Fruit fly (Drosophila melanogaster) whole organism, embryonic: ENCODE data around the gene ph-d.

Experiments
- ATbp ChIP-seq: fragments of 200-800 bp; sonication (Bioruptor generic); optimal IDR thresholded peaks from 2 replicates; lab custom pipeline; 2017; ENCODE audit warnings: missing biosample characterization, mild to moderate bottlenecking, missing genetic modification characterization, missing genetic modification reagents
- Adf1 ChIP-seq: fragments of 200-800 bp; sonication (Bioruptor generic); IDR thresholded peaks from 2 replicates; pipeline ENCODE4 v1.3.6; 2022; ENCODE audit warnings: missing biosample characterization, missing genetic modification characterization
- Aef1 ChIP-seq: fragments of 200-800 bp; sonication (Bioruptor generic); IDR thresholded peaks from 3 replicates; pipeline ENCODE4 v1.3.6; 2022; ENCODE audit warnings: missing biosample characterization, missing genetic modification characterization
- BtbVII ChIP-seq: fragments of 200-800 bp; sonication (Bioruptor generic); optimal IDR thresholded peaks from 3 replicates; lab custom pipeline; 2017; ENCODE audit warnings: missing biosample characterization, mild to moderate bottlenecking, missing genetic modification characterization
- C15 ChIP-seq: fragments of 200-800 bp; sonication (Bioruptor generic); IDR thresholded peaks from 3 replicates; pipeline ENCODE4 v1.3.6; 2022; ENCODE audit warnings: missing biosample characterization, missing genetic modification characterization
- CG10462 ChIP-seq: fragments of 200-800 bp; sonication (Bioruptor generic); optimal IDR thresholded peaks from 2 replicates; lab custom pipeline; 2016; ENCODE audit warnings: missing biosample characterization, missing genetic modification characterization
- CG11085 ChIP-seq: fragments of 200-800 bp; sonication (Bioruptor generic); IDR thresholded peaks from 2 replicates; pipeline ENCODE4 v1.3.6; 2022; ENCODE audit warnings: missing biosample characterization, missing genetic modification characterization
- CG11398 ChIP-seq: fragments of 200-800 bp; sonication (Bioruptor generic); optimal IDR thresholded peaks from 2 replicates; lab custom pipeline; 2016; ENCODE audit warnings: missing biosample characterization, missing genetic modification characterization
- CG11456 ChIP-seq: fragments of 200-800 bp; sonication (Bioruptor generic); IDR thresholded peaks from 3 replicates; pipeline ENCODE4 v1.3.6; 2022; ENCODE audit warnings: missing biosample characterization, missing genetic modification characterization
- CG12942 ChIP-seq: fragments of 200-800 bp; sonication (Bioruptor generic); optimal IDR thresholded peaks from 3 replicates; lab custom pipeline; 2016; ENCODE audit warnings: missing biosample characterization, missing genetic modification characterization
- CG18011 ChIP-seq: fragments of 200-800 bp; sonication (Bioruptor generic); optimal IDR thresholded peaks from 2 replicates; lab custom pipeline; 2017; ENCODE audit warnings: missing biosample characterization, missing genetic modification characterization, mild to moderate bottlenecking, moderate library complexity, missing genotype
- CG2129 ChIP-seq: fragments of 200-800 bp; sonication (Bioruptor generic); IDR thresholded peaks from 2 replicates; pipeline ENCODE4 v1.3.6; 2022; ENCODE audit warnings: missing biosample characterization, missing genetic modification characterization; ENCODE audit not compliant: partially characterized antibody
- CG2199 ChIP-seq: fragments of 200-800 bp; sonication (Bioruptor generic); IDR thresholded peaks from 3 replicates; pipeline ENCODE4 v1.3.6; 2022; ENCODE audit warnings: missing biosample characterization, missing genetic modification characterization
- CG3838 ChIP-seq: fragments of 200-800 bp; sonication (Bioruptor generic); optimal IDR thresholded peaks from 3 replicates; lab custom pipeline; 2016; ENCODE audit warnings: missing biosample characterization, missing genetic modification characterization
- CG4707 ChIP-seq: fragments of 200-800 bp; sonication (Bioruptor generic); optimal IDR thresholded peaks from 2 replicates; lab custom pipeline; 2018; ENCODE audit warnings: missing biosample characterization, mild to moderate bottlenecking, missing genetic modification characterization, moderate library complexity
- CG5953 ChIP-seq: fragments of 200-800 bp; sonication (Bioruptor generic); IDR thresholded peaks from 2 replicates; pipeline ENCODE4 v1.3.6; 2022; ENCODE audit warnings: missing biosample characterization, missing genetic modification characterization
- CG6254 ChIP-seq: fragments of 200-800 bp; sonication (Bioruptor generic); optimal IDR thresholded peaks from 3 replicates; lab custom pipeline; 2017; ENCODE audit warnings: mild to moderate bottlenecking, missing biosample characterization, missing genetic modification reagents, missing genetic modification characterization
- CG9609 ChIP-seq: fragments of 200-800 bp; sonication (Bioruptor generic); optimal IDR thresholded peaks from 3 replicates; lab custom pipeline; 2016; ENCODE audit warnings: missing biosample characterization, missing genetic modification characterization
- CG9817 ChIP-seq: fragments of 200-800 bp; sonication (Bioruptor generic); optimal IDR thresholded peaks from 2 replicates; lab custom pipeline; 2018; ENCODE audit warnings: missing biosample characterization, mild to moderate bottlenecking, missing genetic modification characterization, moderate library complexity
- Camta ChIP-seq: fragments of 200-800 bp; sonication (Bioruptor generic); optimal IDR thresholded peaks from 2 replicates; lab custom pipeline; 2016; ENCODE audit warnings: missing biosample characterization, missing genetic modification characterization
- CrebB ChIP-seq: fragments of 200-800 bp; sonication (Bioruptor generic); optimal IDR thresholded peaks from 3 replicates; lab custom pipeline; 2018; ENCODE audit warnings: missing biosample characterization, mild to moderate bottlenecking, missing genetic modification characterization
- D ChIP-seq, 2 experiments: fragments of 200-800 bp in 1 of 2; fragments of >200 bp in 1 of 2; sonication (Bioruptor generic) in 1 of 2; optimal IDR thresholded peaks; 2 replicates in 1 of 2; 3 replicates in 1 of 2; lab custom pipeline; 2017; ENCODE audit warnings: mild to moderate bottlenecking in 1 of 2, missing biosample characterization in 1 of 2, missing genetic modification characterization in 1 of 2, missing genetic modification reagents in 1 of 2
- D19A ChIP-seq: fragments of 200-800 bp; optimal IDR thresholded peaks from 3 replicates; lab custom pipeline; 2019; ENCODE audit warnings: missing biosample characterization, mild to moderate bottlenecking, missing genetic modification characterization, moderate library complexity
- Deaf1 ChIP-seq: fragments of 200-800 bp; optimal IDR thresholded peaks from 3 replicates; lab custom pipeline; 2019; ENCODE audit warnings: missing biosample characterization, mild to moderate bottlenecking, missing genetic modification characterization, moderate library complexity
- Dll ChIP-seq: fragments of 200-800 bp; sonication (Bioruptor generic); IDR thresholded peaks from 4 replicates; pipeline ENCODE4 v1.3.6; 2022; ENCODE audit warnings: missing biosample characterization, missing genetic modification characterization; ENCODE audit not compliant: partially characterized antibody
- Doc3 ChIP-seq: fragments of 200-800 bp; sonication (Bioruptor generic); IDR thresholded peaks from 3 replicates; pipeline ENCODE4 v1.3.6; 2022; ENCODE audit warnings: missing biosample characterization, missing genetic modification characterization; ENCODE audit not compliant: partially characterized antibody
- Dref ChIP-seq: fragments of 200-800 bp; sonication (Bioruptor generic); IDR thresholded peaks from 2 replicates; pipeline ENCODE4 v1.3.6; 2022; ENCODE audit warnings: missing biosample characterization, missing genetic modification characterization
- Drgx ChIP-seq: fragments of 200-800 bp; sonication (Bioruptor generic); IDR thresholded peaks from 2 replicates; pipeline ENCODE4 v1.3.6; 2022; ENCODE audit warnings: missing biosample characterization, missing genetic modification characterization
- Ets97D ChIP-seq: fragments of 200-800 bp; sonication (Bioruptor generic); optimal IDR thresholded peaks from 3 replicates; lab custom pipeline; 2016; ENCODE audit warnings: missing biosample characterization, missing genetic modification characterization
- H2.0 ChIP-seq: fragments of 200-800 bp; sonication (Bioruptor generic); IDR thresholded peaks from 2 replicates; pipeline ENCODE4 v1.3.6; 2022; ENCODE audit warnings: missing biosample characterization, missing genetic modification characterization
- HmgD ChIP-seq: fragments of 200-800 bp; sonication (Bioruptor generic); optimal IDR thresholded peaks from 3 replicates; lab custom pipeline; 2016; ENCODE audit warnings: missing biosample characterization, missing genetic modification characterization
- Mes4 ChIP-seq: fragments of 200-800 bp; sonication (Bioruptor generic); optimal IDR thresholded peaks from 2 replicates; lab custom pipeline; 2016; ENCODE audit warnings: missing biosample characterization, missing genetic modification characterization
- Myb ChIP-seq: fragments of 200-800 bp; sonication (Bioruptor generic); optimal IDR thresholded peaks from 2 replicates; lab custom pipeline; 2016; ENCODE audit warnings: missing biosample characterization, missing genetic modification characterization
- NC2α ChIP-seq: fragments of 200-800 bp; sonication (Bioruptor generic); optimal IDR thresholded peaks from 2 replicates; lab custom pipeline; 2016; ENCODE audit warnings: missing biosample characterization, missing genetic modification characterization
- PHDP ChIP-seq: fragments of 200-800 bp; sonication (Bioruptor generic); optimal IDR thresholded peaks from 3 replicates; lab custom pipeline; 2018; ENCODE audit warnings: missing biosample characterization, mild to moderate bottlenecking, missing genetic modification characterization, moderate library complexity
- Tbp ChIP-seq: fragments of >200 bp; optimal IDR thresholded peaks from 2 replicates; lab custom pipeline; 2018; ENCODE audit warnings: missing biosample characterization, missing genetic modification characterization
- Xrp1 ChIP-seq: fragments of 200-800 bp; sonication (Bioruptor generic); IDR thresholded peaks from 2 replicates; pipeline ENCODE4 v1.3.6; 2022; ENCODE audit warnings: missing biosample characterization, missing genetic modification characterization
- al ChIP-seq: fragments of 200-800 bp; sonication (Bioruptor generic); IDR thresholded peaks from 2 replicates; pipeline ENCODE4 v1.3.6; 2022; ENCODE audit warnings: missing biosample characterization, missing genetic modification characterization
- ase ChIP-seq: fragments of 200-800 bp; sonication (Bioruptor generic); IDR thresholded peaks from 3 replicates; pipeline ENCODE4 v1.3.6; 2022; ENCODE audit warnings: missing biosample characterization, missing genetic modification characterization
- br ChIP-seq: fragments of >200 bp; optimal IDR thresholded peaks from 2 replicates; lab custom pipeline; 2017
- caup ChIP-seq: fragments of 200-800 bp; sonication (Bioruptor generic); optimal IDR thresholded peaks from 3 replicates; lab custom pipeline; 2017; ENCODE audit warnings: missing biosample characterization, mild to moderate bottlenecking, missing genetic modification characterization, moderate library complexity; ENCODE audit not compliant: severe bottlenecking
- ci ChIP-seq: fragments of 200-800 bp; sonication (Bioruptor generic); IDR thresholded peaks from 3 replicates; pipeline ENCODE4 v1.3.6; 2022; ENCODE audit warnings: missing biosample characterization, missing genetic modification characterization
- dm ChIP-seq: fragments of 200-800 bp; sonication (Bioruptor generic); optimal IDR thresholded peaks from 3 replicates; lab custom pipeline; 2016; ENCODE audit warnings: missing biosample characterization, missing genetic modification characterization
- en ChIP-seq: fragments of 200-800 bp; sonication (Bioruptor generic); optimal IDR thresholded peaks from 2 replicates; lab custom pipeline; 2016; ENCODE audit warnings: missing biosample characterization, missing genetic modification characterization
- ham ChIP-seq: fragments of 200-800 bp; sonication (Bioruptor generic); IDR thresholded peaks from 2 replicates; pipeline ENCODE4 v1.3.6; 2022; ENCODE audit warnings: missing biosample characterization, missing genetic modification characterization
- otp ChIP-seq: fragments of 200-800 bp; sonication (Bioruptor generic); IDR thresholded peaks from 3 replicates; pipeline ENCODE4, ENCODE4 v1.3.6; 2022; ENCODE audit warnings: missing biosample characterization, missing genetic modification characterization
- pnt ChIP-seq: fragments of 200-800 bp; sonication (Bioruptor generic); optimal IDR thresholded peaks from 3 replicates; lab custom pipeline; 2016; ENCODE audit warnings: missing biosample characterization, missing genetic modification characterization
- rib ChIP-seq: fragments of 200-800 bp; sonication (Bioruptor generic); IDR thresholded peaks from 2 replicates; pipeline ENCODE4 v1.3.6; 2022; ENCODE audit warnings: missing biosample characterization, missing genetic modification characterization
- shn ChIP-seq: fragments of 200-800 bp; sonication (Bioruptor generic); optimal IDR thresholded peaks from 3 replicates; lab custom pipeline; 2016; ENCODE audit warnings: missing biosample characterization, missing genetic modification characterization
- trh ChIP-seq: fragments of 200-800 bp; sonication (Bioruptor generic); optimal IDR thresholded peaks from 2 replicates; lab custom pipeline; 2016; ENCODE audit warnings: missing biosample characterization, missing genetic modification characterization
- twi ChIP-seq: fragments of 200-800 bp; optimal IDR thresholded peaks from 2 replicates; lab custom pipeline; 2019; ENCODE audit warnings: missing biosample characterization, mild to moderate bottlenecking, missing genetic modification characterization, moderate library complexity

ph-d gene

DNA sequence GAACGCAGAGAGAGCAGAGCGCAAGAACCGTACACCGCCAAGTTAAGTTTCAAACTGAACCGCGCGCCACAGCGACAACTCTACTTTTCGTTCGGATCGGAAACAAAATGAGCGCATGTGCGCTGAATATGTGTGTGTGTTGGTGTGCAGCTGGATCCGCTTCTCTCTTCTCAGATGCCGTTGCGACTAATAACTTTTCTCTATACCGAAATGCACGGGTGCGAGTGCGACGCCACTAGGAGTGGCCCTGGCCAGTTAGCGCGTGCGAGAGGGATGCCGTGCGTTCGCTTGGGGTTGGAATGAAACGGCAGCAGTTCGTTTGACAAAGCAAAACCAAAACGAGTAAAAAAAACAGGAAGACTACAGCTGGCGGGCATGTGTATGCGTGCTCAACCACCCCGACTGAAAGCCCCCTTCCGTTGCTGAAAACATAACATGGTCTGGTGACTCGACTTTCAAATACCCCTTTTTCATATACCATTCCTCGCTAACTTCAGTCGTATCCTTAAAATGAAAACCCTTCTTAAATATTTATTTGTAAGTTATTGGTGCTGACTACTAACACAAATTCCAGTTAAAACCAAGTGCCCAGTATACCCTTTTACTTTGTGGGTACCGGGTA, 13.9 kb upstream of the ph-d start (continued):
- TF ChIP-seq dm (GFP tag; lab: Kevin White, UChicago) (peak; percentile 100), Drgx (GFP tag; lab: Robert Waterston, UW) (peak; percentile 100), pnt (GFP tag; lab: Kevin White, UChicago) (peak; percentile 100), CG18011 (GFP tag; lab: Kevin White, UChicago) (peak; percentile 92), CG11085 (GFP tag; lab: Robert Waterston, UW) (peak; percentile 100), CG11398 (GFP tag; lab: Kevin White, UChicago) (peak; percentile 100), C15 (GFP tag; lab: Robert Waterston, UW) (peak; percentile 100), BtbVII (GFP tag; lab: Kevin White, UChicago) (peak; percentile 99), caup (GFP tag; lab: Kevin White, UChicago) (peak; percentile 100), D (optimal IDR thresholded peaks at IDR 0.05; lab: Kevin White, UChicago) (no peak), D (GFP tag; optimal IDR thresholded peaks at IDR 0.05; lab: Kevin White, UChicago) (peak; percentile 100), Myb (GFP tag; lab: Kevin White, UChicago) (peak; percentile 97), H2.0 (GFP tag; lab: Robert Waterston, UW) (peak; percentile 100), PHDP (tag; lab: Kevin White, UChicago) (peak; percentile 100), Adf1 (peak; percentile 93), Deaf1 (tag; lab: Kevin White, UChicago) (peak; percentile 90), HmgD (peak; percentile 100), ATbp (peak; percentile 100), br (lab: Kevin White, UChicago) (no peak), twi (peak; percentile 100), Xrp1 (GFP tag; lab: Robert Waterston, UW) (peak; percentile 100), Tbp (GFP tag; lab: Kevin White, UChicago) (no peak), CG9609 (GFP tag; lab: Kevin White, UChicago) (peak; percentile 100), Ets97D (GFP tag; lab: Kevin White, UChicago) (peak; percentile 97), ase (peak; percentile 100), otp (GFP tag; lab: Robert Waterston, UW) (peak; percentile 100), CG12942 (GFP tag; lab: Kevin White, UChicago) (peak; percentile 100), CG6254 (GFP tag; lab: Kevin White, UChicago) (peak; percentile 98), CG4707 (GFP tag; lab: Kevin White, UChicago) (peak; percentile 99), CG2199 (GFP tag; lab: Robert Waterston, UW) (peak; percentile 100), Mes4 (GFP tag; lab: Kevin White, UChicago) (peak; percentile 100), en (peak; percentile 100), Dref (GFP tag; lab: Robert Waterston, UW) (peak; percentile 60), CG10462 (GFP tag; lab: Kevin White, UChicago) (peak; percentile 100), CG9817 (peak; percentile 100), CG11456 (GFP tag; lab: Robert Waterston, UW) (peak; percentile 100), ham (peak; percentile 100), D19A (tag; lab: Kevin White, UChicago) (peak; percentile 98), CG5953 (GFP tag; lab: Robert Waterston, UW) (peak; percentile 100), Camta (GFP tag; lab: Kevin White, UChicago) (peak; percentile 100), NC2α (GFP tag; lab: Kevin White, UChicago) (peak; percentile 100), shn (GFP tag; lab: Kevin White, UChicago) (peak; percentile 100), Aef1 (GFP tag; lab: Robert Waterston, UW) (peak; percentile 100), Doc3 (no peak), CG2129 (GFP tag; lab: Robert Waterston, UW) (no peak), al (GFP tag; lab: Robert Waterston, UW) (peak; percentile 100), ci (GFP tag; lab: Robert Waterston, UW) (peak; percentile 100), trh (GFP tag; lab: Kevin White, UChicago) (peak; percentile 100), CG3838 (GFP tag; lab: Kevin White, UChicago) (peak; percentile 99), CrebB (tag; lab: Kevin White, UChicago) (peak; percentile 100), rib (GFP tag; lab: Robert Waterston, UW) (peak; percentile 100), Dll (GFP tag; lab: Robert Waterston, UW) (no peak)
